Fruit fly (Drosophila melanogaster): ENCODE results near the gene CG7168.

The CG7168 gene

DNA sequence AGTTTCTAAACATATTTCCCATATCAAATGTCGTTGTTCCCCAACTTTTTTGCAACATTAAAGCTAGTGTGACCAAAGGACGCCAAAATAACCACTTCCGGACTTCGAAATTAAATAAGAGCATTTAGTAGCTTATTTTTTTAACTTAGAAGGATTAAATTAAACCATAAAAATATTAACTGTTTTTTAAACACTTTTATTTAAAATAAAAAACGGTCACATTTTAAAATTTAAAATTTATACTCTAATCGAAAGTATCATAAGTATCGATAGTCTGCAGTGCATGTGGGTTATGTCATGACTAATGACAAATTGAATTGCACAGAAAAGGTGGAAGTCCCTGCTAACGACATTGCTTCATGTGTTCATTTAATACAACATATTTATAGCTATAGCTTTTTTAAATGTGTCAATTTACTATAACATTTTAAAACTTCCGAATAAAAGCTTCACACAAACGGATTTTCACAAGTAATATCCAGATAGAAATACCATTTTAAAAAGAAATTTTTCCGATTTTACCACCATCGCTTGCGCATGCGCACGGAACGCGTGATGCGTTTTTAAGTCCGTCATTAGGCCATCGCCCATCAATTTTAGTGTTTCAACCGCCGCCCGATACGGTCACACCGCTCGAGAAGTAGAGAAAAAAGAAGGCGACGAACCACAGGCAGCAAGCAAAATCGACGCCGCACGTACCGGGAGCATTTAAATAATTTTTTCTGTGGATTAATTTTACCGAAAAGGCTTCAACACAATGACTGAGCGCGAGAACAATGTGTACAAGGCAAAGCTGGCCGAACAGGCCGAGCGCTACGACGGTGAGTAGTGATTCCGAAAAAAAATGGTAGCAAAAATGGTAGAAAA is 16.4 kb upstream of the CG7168 start, which contains the start of the genes CG7156 and 14-3-3epsilon:
CG7156 (minus strand) TSS at position 71 of the 867 bp plus-strand sequence.
14-3-3epsilon (plus strand) TSS at position 443 of the 867 bp plus-strand sequence.
- peak; percentile 9 for TF ChIP-seq CG34367 (tag; optimal IDR thresholded peaks at IDR 0.05)
- TF ChIP-seq rn (GFP tag; IDR thresholded peaks at IDR 0.05) = no peak
- no peak for TF ChIP-seq CG8159 (tag; optimal IDR thresholded peaks at IDR 0.05)
- peak; percentile 15 for TF ChIP-seq EcR (GFP tag; optimal IDR thresholded peaks at IDR 0.05)
- no peak for TF ChIP-seq gl (tag; optimal IDR thresholded peaks at IDR 0.05)
- no peak for TF ChIP-seq CG17806 (tag; optimal IDR thresholded peaks at IDR 0.05)
- TF ChIP-seq Snoo (tag; optimal IDR thresholded peaks at IDR 0.05) = peak; percentile 34
- peak; percentile 38 for TF ChIP-seq Pif1A (GFP tag; optimal IDR thresholded peaks at IDR 0.05)
- peak; percentile 12; the same call in 1 of the 2 replicates for TF ChIP-seq Ets98B (GFP tag; IDR thresholded peaks at IDR 0.05)
- peak; percentile 47; the same call in 1 of the 3 replicates for TF ChIP-seq CG4496 (GFP tag; IDR thresholded peaks at IDR 0.05)

DNA sequence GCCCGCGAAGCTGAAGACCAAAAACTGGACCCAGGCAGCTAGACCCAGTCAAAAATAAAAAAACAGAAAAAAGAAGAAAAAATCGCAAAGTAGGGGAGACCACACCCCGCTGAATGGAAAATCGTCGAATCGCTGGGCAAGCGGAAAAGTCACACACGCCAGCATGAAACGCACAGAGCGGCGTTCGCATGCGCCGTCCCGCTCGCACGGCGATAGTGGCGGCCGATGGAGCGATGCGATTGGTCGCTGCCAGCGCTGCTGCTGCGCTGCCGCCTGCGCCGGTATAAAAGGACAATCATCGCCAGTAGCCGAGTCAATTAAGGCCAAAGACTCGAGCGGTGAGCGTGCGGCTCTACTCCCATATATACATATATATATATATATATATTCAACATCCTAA is 10.0 kb upstream of the CG7168 start, which contains the start of gene repo:
repo (plus strand) TSS at position 314 of the 400 bp plus-strand sequence.
- peak; percentile 61; the same call in 2 of the 3 replicates for TF ChIP-seq CG4496 (GFP tag; IDR thresholded peaks at IDR 0.05)
- TF ChIP-seq CG8301 (tag; optimal IDR thresholded peaks at IDR 0.05) = no peak
- TF ChIP-seq Pif1A (GFP tag; optimal IDR thresholded peaks at IDR 0.05) = no peak
- peak; percentile 3 for TF ChIP-seq CG13204 (GFP tag; optimal IDR thresholded peaks at IDR 0.05)
- TF ChIP-seq rn (GFP tag; IDR thresholded peaks at IDR 0.05) = no peak
- no peak for TF ChIP-seq D1 (tag; optimal IDR thresholded peaks at IDR 0.05)
- TF ChIP-seq CG15710 (tag; optimal IDR thresholded peaks at IDR 0.05) = no peak
- TF ChIP-seq CG8159 (tag; optimal IDR thresholded peaks at IDR 0.05) = no peak
- TF ChIP-seq Pif1B (GFP tag; optimal IDR thresholded peaks at IDR 0.05) = no peak
- TF ChIP-seq EcR (GFP tag; optimal IDR thresholded peaks at IDR 0.05) = no peak
- no peak for TF ChIP-seq fd96Ca (GFP tag; IDR thresholded peaks at IDR 0.05)
- TF ChIP-seq CG32121 (GFP tag; IDR thresholded peaks at IDR 0.05) = no peak

DNA sequence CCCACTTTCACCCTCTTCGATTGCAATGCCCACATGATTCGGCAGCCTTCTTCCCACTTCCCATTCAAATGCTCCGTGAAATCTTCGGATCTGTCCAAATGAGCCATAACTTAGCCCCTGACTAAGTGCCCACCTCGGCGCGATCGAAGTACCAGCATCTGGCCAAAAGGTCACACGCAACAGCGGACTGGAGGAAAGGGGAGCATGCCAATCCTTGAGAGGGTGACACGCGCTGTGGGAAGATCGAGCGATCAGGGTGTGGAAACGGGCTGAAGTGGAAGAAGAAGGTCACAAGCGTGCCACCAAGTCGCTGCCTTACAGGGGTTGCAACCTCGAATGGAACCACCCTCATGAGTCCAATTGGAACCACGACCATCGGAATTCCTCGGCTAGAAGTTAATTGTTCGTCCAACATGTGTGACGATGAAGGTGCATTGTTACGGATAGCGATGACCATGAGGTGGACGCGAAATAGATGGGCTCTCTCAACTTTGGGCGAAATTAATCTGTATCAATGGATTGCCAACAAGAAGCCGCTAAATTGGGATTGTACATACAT is 8.9 kb upstream of the CG7168 start:
- TF ChIP-seq fd96Ca (GFP tag; IDR thresholded peaks at IDR 0.05) (0 out of 3 replicates have a peak, but pooled peaks have one; percentile 14), CG15710 (tag; optimal IDR thresholded peaks at IDR 0.05) (no peak)

DNA sequence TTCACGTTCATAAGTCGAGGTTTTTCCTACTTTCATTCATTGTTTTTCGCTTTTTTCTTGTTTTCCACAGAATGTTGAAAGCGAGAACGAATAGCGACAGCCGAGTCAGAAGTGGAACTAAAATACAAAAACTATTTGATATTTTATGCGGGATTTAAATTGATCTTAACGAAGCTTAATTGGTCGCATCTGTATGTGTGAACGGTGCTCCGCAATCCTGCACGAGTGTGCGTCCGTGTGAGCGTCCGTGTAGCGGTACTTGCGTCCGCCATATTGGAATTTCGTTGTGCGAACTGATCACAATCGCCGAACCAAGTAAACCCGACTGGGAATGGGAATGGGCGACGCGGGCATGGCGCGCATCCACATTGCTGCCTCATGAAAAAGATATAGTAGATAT is 6.3 kb upstream of the CG7168 start:
- TF ChIP-seq CG10348 (GFP tag; IDR thresholded peaks at IDR 0.05) = no peak

DNA sequence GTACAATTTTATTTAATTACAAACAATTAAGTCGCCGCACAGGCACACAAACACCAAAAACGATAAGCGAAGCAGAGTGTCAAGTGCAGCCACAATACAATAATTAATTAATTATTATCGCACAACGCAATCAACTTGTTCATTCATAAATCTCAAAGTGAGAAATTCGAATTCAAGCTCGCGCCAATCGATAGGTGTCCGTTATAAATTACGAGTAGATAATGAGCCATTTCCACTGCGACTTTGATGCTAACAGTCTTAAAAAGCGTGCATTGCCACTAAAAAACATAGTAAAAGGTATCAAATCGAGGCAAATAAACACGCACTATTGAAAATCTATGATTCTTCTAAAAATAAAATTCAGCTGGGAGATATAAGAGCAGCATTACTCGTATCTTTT is 4.3 kb upstream of the CG7168 start:
- TF ChIP-seq D1 (tag; optimal IDR thresholded peaks at IDR 0.05) (no peak), CG34367 (tag; optimal IDR thresholded peaks at IDR 0.05) (no peak)

DNA sequence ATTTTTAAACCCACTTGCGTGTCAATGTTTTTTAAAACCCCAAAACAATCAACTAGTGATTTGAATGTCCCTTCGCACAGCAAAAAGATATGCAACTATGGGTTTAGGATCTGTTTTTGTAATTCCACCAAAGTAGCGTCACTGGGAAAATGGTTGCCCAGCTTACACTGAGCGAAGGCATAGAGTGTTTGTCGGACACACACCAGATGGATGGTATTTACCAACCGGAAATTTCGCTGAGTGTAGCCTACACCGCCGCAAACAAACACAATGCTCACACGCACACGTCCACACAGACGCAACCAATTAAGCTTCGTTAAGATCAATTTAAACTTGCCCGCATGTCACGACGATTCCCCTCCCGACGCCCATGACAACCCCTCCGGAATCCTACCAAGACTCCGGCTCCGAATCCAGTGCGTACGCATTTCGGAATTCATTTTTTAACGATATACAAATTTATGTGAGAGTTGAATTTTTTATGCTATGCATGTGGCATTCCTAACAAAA is 2.9 kb upstream of the CG7168 start:
- TF ChIP-seq rn (GFP tag; IDR thresholded peaks at IDR 0.05) (no peak), Ets98B (GFP tag; IDR thresholded peaks at IDR 0.05) (peak; percentile 29; the same call in 1 of the 2 replicates)

DNA sequence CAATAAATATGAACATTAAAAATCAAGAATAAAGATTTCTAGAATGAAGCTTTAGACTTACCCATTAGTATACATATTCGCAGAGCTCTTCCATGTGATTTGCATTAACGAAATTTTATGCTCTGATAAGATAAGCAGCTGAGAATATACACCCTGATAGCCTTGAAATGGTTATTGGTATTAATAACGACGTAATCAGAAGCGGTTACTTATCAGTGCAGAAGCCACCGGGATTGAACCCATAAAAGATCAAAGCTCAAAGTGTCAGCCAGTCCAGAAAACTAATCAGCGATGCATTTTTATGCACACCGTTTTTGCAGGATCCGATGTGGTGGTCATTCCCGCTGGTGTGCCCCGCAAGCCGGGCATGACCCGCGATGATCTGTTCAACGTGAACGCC is 1.5 kb upstream of the CG7168 start:
- TF ChIP-seq gl (tag; optimal IDR thresholded peaks at IDR 0.05) (no peak), CG10348 (GFP tag; IDR thresholded peaks at IDR 0.05) (no peak), CG34367 (tag; optimal IDR thresholded peaks at IDR 0.05) (no peak), CG15710 (tag; optimal IDR thresholded peaks at IDR 0.05) (no peak), CG17806 (tag; optimal IDR thresholded peaks at IDR 0.05) (no peak), CG9948 (tag; optimal IDR thresholded peaks at IDR 0.05) (no peak), Snoo (tag; optimal IDR thresholded peaks at IDR 0.05) (no peak), CG14655 (GFP tag; optimal IDR thresholded peaks at IDR 0.05) (no peak)

DNA sequence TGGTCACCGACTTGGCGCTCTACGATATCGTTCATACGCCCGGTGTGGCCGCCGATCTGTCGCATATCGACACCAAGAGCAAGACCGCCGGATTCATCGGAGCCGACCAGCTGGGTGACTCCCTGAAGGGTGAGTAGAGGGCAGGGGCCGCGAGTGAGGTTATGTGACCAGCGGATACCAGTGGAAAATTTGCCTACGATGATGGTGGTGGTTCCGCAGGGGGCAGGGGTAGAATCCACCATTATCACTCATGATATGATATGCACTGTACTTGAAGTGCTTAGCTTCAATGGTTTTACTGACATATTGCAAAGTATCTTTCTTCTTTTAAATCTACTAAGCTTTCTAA is 901 bp upstream of the CG7168 start:
- TF ChIP-seq gl (tag; optimal IDR thresholded peaks at IDR 0.05) (no peak), CG34367 (tag; optimal IDR thresholded peaks at IDR 0.05) (no peak), CG32121 (GFP tag; IDR thresholded peaks at IDR 0.05) (0 out of 2 replicates have a peak, but pooled peaks have one; percentile 25), CG4496 (GFP tag; IDR thresholded peaks at IDR 0.05) (peak; percentile 24; the same call in 2 of the 3 replicates), EcR (GFP tag; optimal IDR thresholded peaks at IDR 0.05) (peak; percentile 73)
